Fruit fly (Drosophila melanogaster) S2 (cell line): ENCODE data around the gene Vago.

ENCODE experiments used
- CG8478 ChIP-seq: fragments of >200 bp; optimal IDR thresholded peaks from 2 replicates; lab custom pipeline; 2018
- CTCF ChIP-seq, 2 experiments: fragments of >200 bp; optimal IDR thresholded peaks; 2 replicates each; lab custom pipeline; 2018

dm6 chrX:11081834-11082233 is 7.3 kb upstream of the Vago start:
- TF ChIP-seq CG8478 (lab: Kevin White, UChicago) (no peak), CTCF (optimal IDR thresholded peaks at IDR 0.05; lab: Kevin White, UChicago) (peak; percentile 75 to 77)
